Worm (Caenorhabditis elegans) whole organism, early embryonic: ENCODE data around the gene Y37E11B.5.

Experiments used
- ama-1 ChIP-seq: fragments of 150-350 bp; optimal IDR thresholded peaks from 2 replicates; lab custom pipeline; 2014
- hmbx-1 ChIP-seq: sonication (generic microtip); optimal IDR thresholded peaks from 2 replicates; lab custom pipeline; 2016; ENCODE audit warnings: mild to moderate bottlenecking, missing genetic modification characterization, missing compliant biosample characterization
- hmg-4 ChIP-seq: fragments of 200-800 bp; sonication (Bioruptor generic); optimal IDR thresholded peaks from 2 replicates; lab custom pipeline; 2018; ENCODE audit warnings: mild to moderate bottlenecking, missing genetic modification characterization, missing compliant biosample characterization
- sea-1 ChIP-seq: fragments of 200-800 bp; sonication (Bioruptor generic); conservative IDR thresholded peaks from 2 replicates; pipeline ENCODE4 v1.3.6; 2022; ENCODE audit warnings: missing genetic modification characterization, missing compliant biosample characterization

DNA sequence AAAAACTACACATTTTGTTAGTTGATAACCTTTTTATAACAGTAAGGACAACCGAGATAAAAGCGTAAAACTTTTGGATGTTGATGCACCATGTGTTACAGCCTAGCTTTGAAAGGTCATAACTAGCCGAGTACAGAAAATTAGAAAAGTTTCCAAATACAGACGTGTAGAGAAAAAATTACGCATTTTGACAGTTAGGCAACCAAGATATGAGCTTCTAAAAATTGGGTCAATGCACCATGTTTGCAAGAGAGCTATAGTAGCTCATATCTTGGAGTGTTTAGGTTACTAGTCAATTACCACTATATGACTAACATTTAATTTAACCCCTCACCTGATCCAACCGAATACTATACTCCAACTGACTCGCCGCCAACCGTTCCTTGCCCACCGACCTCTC lies 45.4 kb downstream of the Y37E11B.5 start:
- TF ChIP-seq ama-1 (no peak), hmbx-1 (tag; lab: Kevin White, UChicago) (no peak), sea-1 (GFP tag; lab: Robert Waterston, UW) (no peak), hmg-4 (GFP tag; lab: Kevin White, UChicago) (no peak)
